Worm (Caenorhabditis elegans) whole organism, early embryonic: Measurements from ENCODE around the gene srh-239.

ENCODE experiments used
- aly-1 ChIP-seq: sonication (generic microtip); optimal IDR thresholded peaks from 2 replicates; lab custom pipeline; 2016; ENCODE audit warnings: missing genetic modification characterization, missing compliant biosample characterization
- hmbx-1 ChIP-seq: sonication (generic microtip); optimal IDR thresholded peaks from 2 replicates; lab custom pipeline; 2016; ENCODE audit warnings: mild to moderate bottlenecking, missing genetic modification characterization, missing compliant biosample characterization
- hmg-4 ChIP-seq: fragments of 200-800 bp; sonication (Bioruptor generic); optimal IDR thresholded peaks from 2 replicates; lab custom pipeline; 2018; ENCODE audit warnings: mild to moderate bottlenecking, missing genetic modification characterization, missing compliant biosample characterization
- hnd-1 ChIP-seq: sonication (generic microtip); optimal IDR thresholded peaks from 2 replicates; lab custom pipeline; 2016; ENCODE audit warnings: missing genetic modification characterization, missing compliant biosample characterization
- scrt-1 ChIP-seq: fragments of 200-800 bp; sonication (Bioruptor generic); IDR thresholded peaks from 2 replicates; pipeline ENCODE4 v1.3.6; 2022; ENCODE audit warnings: missing genetic modification characterization, missing compliant biosample characterization
- tbx-37 ChIP-seq: fragments of 200-800 bp; sonication (Bioruptor generic); conservative IDR thresholded peaks from 2 replicates; pipeline ENCODE4 v1.3.6; 2022; ENCODE audit warnings: missing genetic modification reagents, missing genetic modification characterization, missing compliant biosample characterization

ce11 chrV:15397139-15397538, 48.4 kb upstream of the srh-239 start:
- TF ChIP-seq hmg-4 (GFP tag; lab: Kevin White, UChicago): no peak
- no peak for TF ChIP-seq aly-1 (tag; lab: Kevin White, UChicago)
- no peak for TF ChIP-seq tbx-37 (GFP tag; lab: Robert Waterston, UW)
- no peak for TF ChIP-seq hmbx-1 (tag; lab: Kevin White, UChicago)
- no peak for TF ChIP-seq hnd-1 (tag; lab: Kevin White, UChicago)
- TF ChIP-seq scrt-1: no peak
